Fruit fly (Drosophila melanogaster) whole organism, embryonic: Measurements from ENCODE around the gene nanos.
A peak's percentile ranks its signal among the peaks of the same experiment; 100 is the strongest.

Source experiments
- C15 ChIP-seq: fragments of 200-800 bp; sonication (Bioruptor generic); IDR thresholded peaks from 3 replicates; pipeline ENCODE4 v1.3.6; 2022; ENCODE audit warnings: missing biosample characterization, missing genetic modification characterization
- CG11456 ChIP-seq: fragments of 200-800 bp; sonication (Bioruptor generic); IDR thresholded peaks from 3 replicates; pipeline ENCODE4 v1.3.6; 2022; ENCODE audit warnings: missing biosample characterization, missing genetic modification characterization
- CG12744 ChIP-seq: fragments of 200-800 bp; sonication (Bioruptor generic); optimal IDR thresholded peaks from 2 replicates; lab custom pipeline; 2016; ENCODE audit warnings: missing biosample characterization, missing genetic modification characterization
- CG16779 ChIP-seq: fragments of 200-800 bp; sonication (Bioruptor generic); IDR thresholded peaks from 2 replicates; pipeline ENCODE4 v1.3.6; 2022; ENCODE audit warnings: missing biosample characterization, missing genetic modification characterization
- CG17186 ChIP-seq: fragments of 200-800 bp; sonication (Bioruptor generic); optimal IDR thresholded peaks from 3 replicates; lab custom pipeline; 2017; ENCODE audit warnings: missing biosample characterization, missing genetic modification reagents, missing genetic modification characterization
- CG17385 ChIP-seq: fragments of 200-800 bp; sonication (Bioruptor generic); optimal IDR thresholded peaks from 3 replicates; lab custom pipeline; 2018; ENCODE audit warnings: missing biosample characterization, mild to moderate bottlenecking, missing genetic modification characterization
- CG2199 ChIP-seq: fragments of 200-800 bp; sonication (Bioruptor generic); IDR thresholded peaks from 3 replicates; pipeline ENCODE4 v1.3.6; 2022; ENCODE audit warnings: missing biosample characterization, missing genetic modification characterization
- CG2712 ChIP-seq: fragments of 200-800 bp; optimal IDR thresholded peaks from 3 replicates; lab custom pipeline; 2019; ENCODE audit warnings: missing biosample characterization, mild to moderate bottlenecking, missing genetic modification characterization, moderate library complexity
- CG31365 ChIP-seq: fragments of 200-800 bp; sonication (Bioruptor generic); optimal IDR thresholded peaks from 2 replicates; lab custom pipeline; 2018; ENCODE audit warnings: missing biosample characterization, mild to moderate bottlenecking, missing genetic modification characterization
- CG31388 ChIP-seq: fragments of 200-800 bp; sonication (Bioruptor generic); optimal IDR thresholded peaks from 2 replicates; lab custom pipeline; 2016; ENCODE audit warnings: missing biosample characterization, missing genetic modification characterization
- CG32532 ChIP-seq: fragments of 200-800 bp; sonication (Bioruptor generic); IDR thresholded peaks from 2 replicates; pipeline ENCODE4 v1.3.6; 2022; ENCODE audit warnings: missing biosample characterization, missing genetic modification characterization
- CG33557 ChIP-seq: fragments of 200-800 bp; sonication (Bioruptor generic); optimal IDR thresholded peaks from 2 replicates; lab custom pipeline; 2019; ENCODE audit warnings: missing biosample characterization, mild to moderate bottlenecking, missing genetic modification characterization, moderate library complexity
- CG5953 ChIP-seq: fragments of 200-800 bp; sonication (Bioruptor generic); IDR thresholded peaks from 2 replicates; pipeline ENCODE4 v1.3.6; 2022; ENCODE audit warnings: missing biosample characterization, missing genetic modification characterization
- CG7786 ChIP-seq: fragments of 200-800 bp; sonication (Bioruptor generic); optimal IDR thresholded peaks from 2 replicates; lab custom pipeline; 2016; ENCODE audit warnings: missing biosample characterization, missing genetic modification characterization
- CG8388 ChIP-seq: fragments of 200-800 bp; sonication (Bioruptor generic); optimal IDR thresholded peaks from 2 replicates; lab custom pipeline; 2019; ENCODE audit warnings: missing biosample characterization, mild to moderate bottlenecking, missing genetic modification characterization, moderate library complexity
- CG9727 ChIP-seq: fragments of 200-800 bp; sonication (Bioruptor generic); optimal IDR thresholded peaks from 3 replicates; lab custom pipeline; 2017; ENCODE audit warnings: missing biosample characterization, mild to moderate bottlenecking, missing genetic modification characterization
- CG9932 ChIP-seq: fragments of 200-800 bp; sonication (Bioruptor generic); IDR thresholded peaks from 2 replicates; pipeline ENCODE4 v1.3.6; 2022; ENCODE audit warnings: missing biosample characterization, missing genetic modification characterization
- Camta ChIP-seq: fragments of 200-800 bp; sonication (Bioruptor generic); optimal IDR thresholded peaks from 2 replicates; lab custom pipeline; 2016; ENCODE audit warnings: missing biosample characterization, missing genetic modification characterization
- Doc2 ChIP-seq: fragments of 200-800 bp; sonication (Bioruptor generic); IDR thresholded peaks from 2 replicates; pipeline ENCODE4 v1.3.6; 2022; ENCODE audit warnings: missing biosample characterization, missing genetic modification characterization
- Ets65A ChIP-seq: fragments of 200-800 bp; sonication (Bioruptor generic); peaks from one replicate; lab custom pipeline; 2016; ENCODE audit warnings: missing biosample characterization, missing genetic modification characterization
- Gug ChIP-seq: fragments of 200-800 bp; sonication (Bioruptor generic); IDR thresholded peaks from 4 replicates; pipeline ENCODE4 v1.3.6; 2022; ENCODE audit warnings: missing biosample characterization, missing genetic modification characterization
- HLHmδ ChIP-seq: fragments of 200-800 bp; sonication (Bioruptor generic); optimal IDR thresholded peaks from 2 replicates; lab custom pipeline; 2018; ENCODE audit warnings: missing biosample characterization, mild to moderate bottlenecking, missing genetic modification characterization, moderate library complexity
- Hr3 ChIP-seq: fragments of 200-800 bp; sonication (Bioruptor generic); optimal IDR thresholded peaks from 3 replicates; lab custom pipeline; 2016; ENCODE audit warnings: missing biosample characterization, missing genetic modification characterization
- Jarid2 ChIP-seq: fragments of 200-800 bp; sonication (Bioruptor generic); optimal IDR thresholded peaks from 3 replicates; lab custom pipeline; 2017; ENCODE audit warnings: mild to moderate bottlenecking, missing biosample characterization, missing genetic modification reagents, missing genetic modification characterization
- NC2α ChIP-seq: fragments of 200-800 bp; sonication (Bioruptor generic); optimal IDR thresholded peaks from 2 replicates; lab custom pipeline; 2016; ENCODE audit warnings: missing biosample characterization, missing genetic modification characterization
- NfI ChIP-seq: fragments of 200-800 bp; sonication (Bioruptor generic); optimal IDR thresholded peaks from 3 replicates; lab custom pipeline; 2018; ENCODE audit warnings: missing biosample characterization, mild to moderate bottlenecking, missing genetic modification characterization, moderate library complexity
- Pdp1 ChIP-seq, 2 experiments: fragments of 200-800 bp; sonication (Bioruptor generic); optimal IDR thresholded peaks; 3 replicates each; lab custom pipeline; 2016; ENCODE audit warnings: missing biosample characterization in 2 of 2, missing genetic modification characterization in 2 of 2, mild to moderate bottlenecking in 1 of 2, moderate library complexity in 1 of 2
- Poxn ChIP-seq: fragments of 200-800 bp; sonication (Bioruptor generic); IDR thresholded peaks from 2 replicates; pipeline ENCODE4 v1.3.6; 2022; ENCODE audit warnings: missing biosample characterization, missing genetic modification characterization
- Ravus ChIP-seq: fragments of 200-800 bp; sonication (Bioruptor generic); IDR thresholded peaks from 2 replicates; pipeline ENCODE4 v1.3.6; 2022; ENCODE audit warnings: missing biosample characterization, missing genetic modification characterization
- Scr ChIP-seq: fragments of 200-800 bp; sonication (Bioruptor generic); IDR thresholded peaks from 2 replicates; pipeline ENCODE4 v1.3.6; 2022; ENCODE audit warnings: missing biosample characterization, missing genetic modification characterization; ENCODE audit not compliant: partially characterized antibody
- ap ChIP-seq: fragments of 200-800 bp; sonication (Bioruptor generic); IDR thresholded peaks from 2 replicates; pipeline ENCODE4 v1.3.6; 2022; ENCODE audit warnings: missing biosample characterization, missing genetic modification characterization
- br ChIP-seq: fragments of >200 bp; optimal IDR thresholded peaks from 2 replicates; lab custom pipeline; 2017
- chm ChIP-seq: fragments of 200-800 bp; sonication (Bioruptor generic); IDR thresholded peaks from 2 replicates; pipeline ENCODE4 v1.3.6; 2022; ENCODE audit warnings: missing biosample characterization, missing genetic modification characterization
- exex ChIP-seq: fragments of 200-800 bp; sonication (Bioruptor generic); optimal IDR thresholded peaks from 4 replicates; lab custom pipeline; 2018; ENCODE audit warnings: missing biosample characterization, mild to moderate bottlenecking, missing genetic modification characterization, moderate library complexity
- fru ChIP-seq: fragments of >200 bp; optimal IDR thresholded peaks from 2 replicates; lab custom pipeline; 2017
- gem ChIP-seq: fragments of 200-800 bp; sonication (Bioruptor generic); optimal IDR thresholded peaks from 2 replicates; lab custom pipeline; 2019; ENCODE audit warnings: missing biosample characterization, mild to moderate bottlenecking, missing genetic modification characterization, moderate library complexity
- gro ChIP-seq: fragments of 200-800 bp; sonication (Bioruptor generic); optimal IDR thresholded peaks from 2 replicates; lab custom pipeline; 2016; ENCODE audit warnings: missing biosample characterization, missing genetic modification characterization
- inv ChIP-seq: fragments of 200-800 bp; sonication (Bioruptor generic); IDR thresholded peaks from 2 replicates; pipeline ENCODE4 v1.3.6; 2022; ENCODE audit warnings: missing biosample characterization, missing genetic modification characterization; ENCODE audit not compliant: partially characterized antibody
- lov ChIP-seq, 2 experiments: fragments of 200-800 bp in 1 of 2; fragments of >200 bp in 1 of 2; sonication (Bioruptor generic) in 1 of 2; IDR thresholded peaks in 1 of 2; optimal IDR thresholded peaks in 1 of 2; 2 replicates in 1 of 2; 3 replicates in 1 of 2; pipeline versions ENCODE4 v1.3.6 to Lab custom; 2017 to 2022; ENCODE audit warnings: missing biosample characterization in 1 of 2, missing genetic modification characterization in 1 of 2
- maf-S ChIP-seq: fragments of 200-800 bp; sonication (Bioruptor generic); optimal IDR thresholded peaks from 2 replicates; lab custom pipeline; 2016; ENCODE audit warnings: missing biosample characterization, missing genetic modification characterization
- pros ChIP-seq: fragments of 200-800 bp; sonication (Bioruptor generic); optimal IDR thresholded peaks from 3 replicates; lab custom pipeline; 2019; ENCODE audit warnings: missing biosample characterization, mild to moderate bottlenecking, missing genetic modification characterization, moderate library complexity
- ro ChIP-seq: fragments of 200-800 bp; sonication (Bioruptor generic); IDR thresholded peaks from 2 replicates; pipeline ENCODE4 v1.3.6; 2022; ENCODE audit warnings: missing biosample characterization, missing genetic modification characterization
- sc ChIP-seq, 3 experiments: fragments of >200 bp in 2 of 3; fragments of 200-800 bp in 1 of 3; sonication (Bioruptor generic) in 1 of 3; optimal IDR thresholded peaks; 2 replicates in 2 of 3; 3 replicates in 1 of 3; lab custom pipeline; 2017; ENCODE audit warnings: mild to moderate bottlenecking in 1 of 3, missing biosample characterization in 1 of 3, missing genetic modification characterization in 1 of 3, missing genetic modification reagents in 1 of 3
- seq ChIP-seq: fragments of 200-800 bp; sonication (Bioruptor generic); IDR thresholded peaks from 2 replicates; pipeline ENCODE4 v1.3.6; 2022; ENCODE audit warnings: missing biosample characterization, missing genetic modification characterization
- sima ChIP-seq: fragments of 200-800 bp; sonication (Bioruptor generic); optimal IDR thresholded peaks from 2 replicates; lab custom pipeline; 2016; ENCODE audit warnings: missing biosample characterization, missing genetic modification characterization
- slou ChIP-seq: fragments of 200-800 bp; sonication (Bioruptor generic); optimal IDR thresholded peaks from 3 replicates; lab custom pipeline; 2016; ENCODE audit warnings: missing biosample characterization, missing genetic modification characterization
- tll ChIP-seq, 2 experiments: fragments of 200-800 bp in 1 of 2; fragments of >200 bp in 1 of 2; sonication (Bioruptor generic) in 1 of 2; optimal IDR thresholded peaks; 2 replicates each; lab custom pipeline; 2017 to 2019; ENCODE audit warnings: missing biosample characterization in 2 of 2, missing genetic modification characterization in 2 of 2, mild to moderate bottlenecking in 1 of 2, moderate library complexity in 1 of 2
- twi ChIP-seq: fragments of 200-800 bp; optimal IDR thresholded peaks from 2 replicates; lab custom pipeline; 2019; ENCODE audit warnings: missing biosample characterization, mild to moderate bottlenecking, missing genetic modification characterization, moderate library complexity
- unpg ChIP-seq: fragments of 200-800 bp; sonication (Bioruptor generic); optimal IDR thresholded peaks from 3 replicates; lab custom pipeline; 2018; ENCODE audit warnings: missing biosample characterization, mild to moderate bottlenecking, missing genetic modification characterization, moderate library complexity

Gene nanos

DNA sequence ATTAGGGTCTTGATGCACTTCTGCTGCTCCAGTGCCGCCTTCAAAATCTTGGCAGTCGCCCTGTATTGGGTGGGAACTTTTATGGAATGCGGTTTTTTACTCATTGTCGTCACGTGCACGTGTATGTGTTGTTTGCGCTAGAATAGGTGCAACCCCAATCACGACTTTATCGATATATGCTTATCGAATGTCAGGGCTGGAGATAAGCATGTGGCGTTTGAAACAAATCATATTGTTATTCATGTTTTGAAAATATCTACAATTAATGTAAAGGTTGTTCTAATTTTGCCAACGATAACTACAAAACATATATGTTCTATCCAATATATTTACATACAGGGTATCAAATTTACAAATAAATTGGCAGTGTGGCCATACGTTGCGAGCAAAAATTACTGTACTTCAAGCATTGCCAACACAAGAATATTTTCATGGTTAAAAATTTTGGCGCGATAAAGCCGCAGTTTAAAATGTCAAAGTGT lies 5.1 kb downstream of the nanos start, which contains the start of the genes CG42359 and Nsun5 (continued):
- TF ChIP-seq tll (GFP tag; optimal IDR thresholded peaks at IDR 0.05; lab: Kevin White, UChicago) (peak in 1 of 2 experiments; percentile 31), br (lab: Kevin White, UChicago) (no peak), Scr (GFP tag; lab: Robert Waterston, UW) (peak; percentile 92), chm (GFP tag; lab: Robert Waterston, UW) (peak; percentile 90), CG5953 (GFP tag; lab: Robert Waterston, UW) (peak; percentile 51; the same call in 1 of the 2 replicates), unpg (GFP tag; lab: Kevin White, UChicago) (peak; percentile 92), CG12744 (GFP tag; lab: Kevin White, UChicago) (peak; percentile 86), CG11456 (GFP tag; lab: Robert Waterston, UW) (peak; percentile 91), Poxn (GFP tag; lab: Robert Waterston, UW) (peak; percentile 62; the same call in 1 of the 2 replicates), NfI (GFP tag; lab: Kevin White, UChicago) (peak; percentile 88), seq (peak; percentile 81), CG2712 (peak; percentile 94), CG33557 (GFP tag; lab: Kevin White, UChicago) (peak; percentile 68), gro (peak; percentile 92), CG2199 (GFP tag; lab: Robert Waterston, UW) (peak; percentile 81; the same call in 2 of the 3 replicates), Ets65A (GFP tag; lab: Kevin White, UChicago) (peak; percentile 99), CG7786 (GFP tag; lab: Kevin White, UChicago) (peak; percentile 89), CG31388 (GFP tag; lab: Kevin White, UChicago) (peak; percentile 63), Ravus (GFP tag; lab: Robert Waterston, UW) (peak; percentile 48; the same call in 1 of the 2 replicates), ro (peak; percentile 54; the same call in 1 of the 2 replicates), slou (GFP tag; lab: Kevin White, UChicago) (peak; percentile 79), inv (GFP tag; lab: Robert Waterston, UW) (peak; percentile 81), Hr3 (GFP tag; lab: Kevin White, UChicago) (peak; percentile 89), CG8388 (GFP tag; lab: Kevin White, UChicago) (peak; percentile 85), sima (peak; percentile 62), CG9727 (GFP tag; lab: Kevin White, UChicago) (peak; percentile 91), Camta (GFP tag; lab: Kevin White, UChicago) (peak; percentile 88), Jarid2 (peak; percentile 33), twi (peak; percentile 79), pros (no peak), CG31365 (tag; lab: Kevin White, UChicago) (peak; percentile 66), CG9932 (GFP tag; lab: Robert Waterston, UW) (peak; percentile 94), exex (tag; lab: Kevin White, UChicago) (peak; percentile 73), CG16779 (GFP tag; lab: Robert Waterston, UW) (0 out of 2 replicates have a peak, but pooled peaks have one; percentile 35), sc (optimal IDR thresholded peaks at IDR 0.05; lab: Kevin White, UChicago) (no peak), sc (GFP tag; optimal IDR thresholded peaks at IDR 0.05; lab: Kevin White, UChicago) (peak; percentile 70), fru (no peak), lov (optimal IDR thresholded peaks at IDR 0.05; lab: Kevin White, UChicago) (no peak), lov (GFP tag; IDR thresholded peaks at IDR 0.05; lab: Robert Waterston, UW) (peak; percentile 85; the same call in 2 of the 3 replicates), C15 (GFP tag; lab: Robert Waterston, UW) (0 out of 3 replicates have a peak, but pooled peaks have one; percentile 34), HLHmδ (peak; percentile 5), maf-S (peak; percentile 80), ap (peak; percentile 79), Doc2 (GFP tag; lab: Robert Waterston, UW) (0 out of 2 replicates have a peak, but pooled peaks have one; percentile 32), Pdp1 (GFP tag; optimal IDR thresholded peaks at IDR 0.05; lab: Kevin White, UChicago) (peak; percentile 91 to 94), NC2α (GFP tag; lab: Kevin White, UChicago) (peak; percentile 76), CG32532 (peak; percentile 92), CG17186 (GFP tag; lab: Kevin White, UChicago) (peak; percentile 91), Gug (GFP tag; lab: Robert Waterston, UW) (peak; percentile 89), gem (peak; percentile 94), CG17385 (GFP tag; lab: Kevin White, UChicago) (peak; percentile 74)
